Fruit fly (Drosophila melanogaster) whole organism, embryonic: ENCODE results near the gene CG16972.

Experiments used
- Asciz ChIP-seq: fragments of 200-800 bp; sonication (Bioruptor generic); optimal IDR thresholded peaks from 2 replicates; lab custom pipeline; 2017; ENCODE audit warnings: missing biosample characterization, mild to moderate bottlenecking, missing genetic modification characterization, missing genetic modification reagents
- CG10565 ChIP-seq: fragments of 200-800 bp; sonication (Bioruptor generic); optimal IDR thresholded peaks from 3 replicates; lab custom pipeline; 2016; ENCODE audit warnings: missing biosample characterization, mild to moderate bottlenecking, missing genetic modification characterization
- CG14860 ChIP-seq: fragments of 200-800 bp; sonication (Bioruptor generic); IDR thresholded peaks from 3 replicates; pipeline ENCODE4 v1.3.6; 2022; ENCODE audit warnings: missing biosample characterization, missing genetic modification characterization; ENCODE audit not compliant: partially characterized antibody
- CG15269 ChIP-seq: fragments of 200-800 bp; sonication (Bioruptor generic); optimal IDR thresholded peaks from 2 replicates; lab custom pipeline; 2018; ENCODE audit warnings: missing biosample characterization, mild to moderate bottlenecking, missing genetic modification characterization, moderate library complexity
- CG17612 ChIP-seq: fragments of 200-800 bp; sonication (Bioruptor generic); IDR thresholded peaks from 2 replicates; pipeline ENCODE4 v1.3.6; 2022; ENCODE audit warnings: missing biosample characterization, missing genetic modification characterization
- CG17912 ChIP-seq: fragments of 200-800 bp; sonication (Bioruptor generic); optimal IDR thresholded peaks from 2 replicates; lab custom pipeline; 2018; ENCODE audit warnings: missing biosample characterization, mild to moderate bottlenecking, missing genetic modification characterization
- CG32532 ChIP-seq: fragments of 200-800 bp; sonication (Bioruptor generic); IDR thresholded peaks from 2 replicates; pipeline ENCODE4 v1.3.6; 2022; ENCODE audit warnings: missing biosample characterization, missing genetic modification characterization
- CG34422 ChIP-seq: fragments of 200-800 bp; sonication (Bioruptor generic); IDR thresholded peaks from 3 replicates; pipeline ENCODE4 v1.3.6; 2022; ENCODE audit warnings: missing biosample characterization, missing genetic modification characterization
- CG3847 ChIP-seq: fragments of 200-800 bp; sonication (Bioruptor generic); IDR thresholded peaks from 2 replicates; pipeline ENCODE4 v1.3.6; 2022; ENCODE audit warnings: missing biosample characterization, missing genetic modification characterization
- CG43689 ChIP-seq: fragments of 200-800 bp; sonication (Bioruptor generic); IDR thresholded peaks from 2 replicates; pipeline ENCODE4 v1.3.6; 2022; ENCODE audit warnings: missing biosample characterization, missing genetic modification characterization
- CG4707 ChIP-seq: fragments of 200-800 bp; sonication (Bioruptor generic); optimal IDR thresholded peaks from 2 replicates; lab custom pipeline; 2018; ENCODE audit warnings: missing biosample characterization, mild to moderate bottlenecking, missing genetic modification characterization, moderate library complexity
- CG5180 ChIP-seq: fragments of 200-800 bp; sonication (Bioruptor generic); optimal IDR thresholded peaks from 3 replicates; lab custom pipeline; 2017; ENCODE audit warnings: missing biosample characterization, missing genetic modification characterization, mild to moderate bottlenecking, moderate library complexity, missing genetic modification reagents
- CG6683 ChIP-seq: fragments of 200-800 bp; sonication (Bioruptor generic); optimal IDR thresholded peaks from 2 replicates; lab custom pipeline; 2017; ENCODE audit warnings: missing biosample characterization, mild to moderate bottlenecking, missing genetic modification characterization, missing genetic modification reagents
- CG6791 ChIP-seq: fragments of 200-800 bp; sonication (Bioruptor generic); IDR thresholded peaks from 3 replicates; pipeline ENCODE4 v1.3.6; 2022; ENCODE audit warnings: missing biosample characterization, missing genetic modification characterization; ENCODE audit not compliant: partially characterized antibody
- CG6854 ChIP-seq: fragments of 200-800 bp; sonication (Bioruptor generic); optimal IDR thresholded peaks from 3 replicates; lab custom pipeline; 2017; ENCODE audit warnings: missing biosample characterization, mild to moderate bottlenecking, missing genetic modification characterization
- CG7271 ChIP-seq: fragments of 200-800 bp; sonication (Bioruptor generic); optimal IDR thresholded peaks from 2 replicates; lab custom pipeline; 2018; ENCODE audit warnings: missing biosample characterization, mild to moderate bottlenecking, missing genetic modification characterization, moderate library complexity
- CG7745 ChIP-seq: fragments of 200-800 bp; sonication (Bioruptor generic); optimal IDR thresholded peaks from 2 replicates; lab custom pipeline; 2018; ENCODE audit warnings: missing biosample characterization, mild to moderate bottlenecking, missing genetic modification characterization, moderate library complexity
- CG8290 ChIP-seq, 3 experiments: fragments of 200-800 bp; sonication (Bioruptor generic); optimal IDR thresholded peaks; 2 replicates each; lab custom pipeline; 2016 to 2019; ENCODE audit warnings: missing biosample characterization in 3 of 3, missing genetic modification characterization in 3 of 3, mild to moderate bottlenecking in 2 of 3, moderate library complexity in 1 of 3
- CG8388 ChIP-seq: fragments of 200-800 bp; sonication (Bioruptor generic); optimal IDR thresholded peaks from 2 replicates; lab custom pipeline; 2019; ENCODE audit warnings: missing biosample characterization, mild to moderate bottlenecking, missing genetic modification characterization, moderate library complexity
- Camta ChIP-seq: fragments of 200-800 bp; sonication (Bioruptor generic); optimal IDR thresholded peaks from 2 replicates; lab custom pipeline; 2016; ENCODE audit warnings: missing biosample characterization, missing genetic modification characterization
- D ChIP-seq, 2 experiments: fragments of 200-800 bp in 1 of 2; fragments of >200 bp in 1 of 2; sonication (Bioruptor generic) in 1 of 2; optimal IDR thresholded peaks; 2 replicates in 1 of 2; 3 replicates in 1 of 2; lab custom pipeline; 2017; ENCODE audit warnings: mild to moderate bottlenecking in 1 of 2, missing biosample characterization in 1 of 2, missing genetic modification characterization in 1 of 2, missing genetic modification reagents in 1 of 2
- ERR ChIP-seq: fragments of 200-800 bp; sonication (Bioruptor generic); optimal IDR thresholded peaks from 2 replicates; lab custom pipeline; 2016; ENCODE audit warnings: missing biosample characterization, missing genetic modification characterization
- Elba2 ChIP-seq: fragments of 200-800 bp; sonication (Bioruptor generic); optimal IDR thresholded peaks from 3 replicates; lab custom pipeline; 2016; ENCODE audit warnings: missing biosample characterization, missing genetic modification characterization
- Hey ChIP-seq: fragments of 200-800 bp; sonication (Bioruptor generic); optimal IDR thresholded peaks from 3 replicates; lab custom pipeline; 2018; ENCODE audit warnings: missing biosample characterization, mild to moderate bottlenecking, missing genetic modification characterization
- NK7.1 ChIP-seq: fragments of 200-800 bp; sonication (Bioruptor generic); optimal IDR thresholded peaks from 3 replicates; lab custom pipeline; 2016; ENCODE audit warnings: missing biosample characterization, missing genetic modification characterization
- Poxn ChIP-seq: fragments of 200-800 bp; sonication (Bioruptor generic); IDR thresholded peaks from 2 replicates; pipeline ENCODE4 v1.3.6; 2022; ENCODE audit warnings: missing biosample characterization, missing genetic modification characterization
- Ravus ChIP-seq: fragments of 200-800 bp; sonication (Bioruptor generic); IDR thresholded peaks from 2 replicates; pipeline ENCODE4 v1.3.6; 2022; ENCODE audit warnings: missing biosample characterization, missing genetic modification characterization
- Rx ChIP-seq: fragments of 200-800 bp; sonication (Bioruptor generic); IDR thresholded peaks from 2 replicates; pipeline ENCODE4 v1.3.6; 2022; ENCODE audit warnings: missing biosample characterization, missing genetic modification characterization
- abd-A ChIP-seq: fragments of 200-800 bp; sonication (Bioruptor generic); optimal IDR thresholded peaks from 3 replicates; lab custom pipeline; 2019; ENCODE audit warnings: missing biosample characterization, mild to moderate bottlenecking, missing genetic modification characterization, moderate library complexity
- bbx ChIP-seq: fragments of 200-800 bp; sonication (Bioruptor generic); IDR thresholded peaks from 2 replicates; pipeline ENCODE4 v1.3.6; 2022; ENCODE audit warnings: missing biosample characterization, missing genetic modification characterization; ENCODE audit not compliant: partially characterized antibody
- bsh ChIP-seq, 2 experiments: fragments of 200-800 bp; sonication (Bioruptor generic); optimal IDR thresholded peaks; 2 replicates each; lab custom pipeline; 2017 to 2018; ENCODE audit warnings: mild to moderate bottlenecking in 2 of 2, missing biosample characterization in 2 of 2, missing genetic modification characterization in 2 of 2, moderate library complexity in 1 of 2
- cato ChIP-seq: fragments of 200-800 bp; sonication (Bioruptor generic); optimal IDR thresholded peaks from 2 replicates; lab custom pipeline; 2016; ENCODE audit warnings: missing biosample characterization, missing genetic modification characterization, borderline replicate concordance
- caup ChIP-seq: fragments of 200-800 bp; sonication (Bioruptor generic); optimal IDR thresholded peaks from 3 replicates; lab custom pipeline; 2017; ENCODE audit warnings: missing biosample characterization, mild to moderate bottlenecking, missing genetic modification characterization, moderate library complexity; ENCODE audit not compliant: severe bottlenecking
- chinmo ChIP-seq: fragments of 200-800 bp; sonication (Bioruptor generic); IDR thresholded peaks from 4 replicates; pipeline ENCODE4 v1.3.6; 2022; ENCODE audit warnings: missing biosample characterization, missing genetic modification characterization; ENCODE audit not compliant: partially characterized antibody
- ci ChIP-seq: fragments of 200-800 bp; sonication (Bioruptor generic); IDR thresholded peaks from 3 replicates; pipeline ENCODE4 v1.3.6; 2022; ENCODE audit warnings: missing biosample characterization, missing genetic modification characterization
- dan ChIP-seq: fragments of 200-800 bp; sonication (Bioruptor generic); IDR thresholded peaks from 2 replicates; pipeline ENCODE4 v1.3.6; 2022; ENCODE audit warnings: missing biosample characterization, missing genetic modification characterization
- dpn ChIP-seq, 2 experiments: fragments of 200-800 bp; sonication (Bioruptor generic); optimal IDR thresholded peaks; 3 replicates each; lab custom pipeline; 2016; ENCODE audit warnings: missing biosample characterization in 2 of 2, missing genetic modification characterization in 2 of 2
- en ChIP-seq: fragments of 200-800 bp; sonication (Bioruptor generic); optimal IDR thresholded peaks from 2 replicates; lab custom pipeline; 2016; ENCODE audit warnings: missing biosample characterization, missing genetic modification characterization
- ftz-f1 ChIP-seq: fragments of 200-800 bp; sonication (Bioruptor generic); optimal IDR thresholded peaks from 2 replicates; lab custom pipeline; 2016; ENCODE audit warnings: missing biosample characterization, missing genetic modification characterization
- gcm2 ChIP-seq: fragments of 200-800 bp; sonication (Bioruptor generic); optimal IDR thresholded peaks from 2 replicates; lab custom pipeline; 2016; ENCODE audit warnings: missing biosample characterization, missing genetic modification characterization
- grn ChIP-seq: fragments of 200-800 bp; sonication (Bioruptor generic); optimal IDR thresholded peaks from 3 replicates; lab custom pipeline; 2017; ENCODE audit warnings: missing biosample characterization, missing genetic modification characterization
- h ChIP-seq: fragments of >200 bp; optimal IDR thresholded peaks from 2 replicates; lab custom pipeline; 2017
- ham ChIP-seq: fragments of 200-800 bp; sonication (Bioruptor generic); IDR thresholded peaks from 2 replicates; pipeline ENCODE4 v1.3.6; 2022; ENCODE audit warnings: missing biosample characterization, missing genetic modification characterization
- hkb ChIP-seq, 2 experiments: fragments of 200-800 bp in 1 of 2; fragments of >200 bp in 1 of 2; sonication (Bioruptor generic) in 1 of 2; IDR thresholded peaks in 1 of 2; optimal IDR thresholded peaks in 1 of 2; 2 replicates each; pipeline versions ENCODE4 v1.3.6 to Lab custom; 2017 to 2022; ENCODE audit warnings: missing biosample characterization in 1 of 2, missing genetic modification characterization in 1 of 2
- mld ChIP-seq: fragments of 200-800 bp; sonication (Bioruptor generic); IDR thresholded peaks from 3 replicates; pipeline ENCODE4 v1.3.6; 2022; ENCODE audit warnings: missing biosample characterization, missing genetic modification characterization; ENCODE audit not compliant: partially characterized antibody
- onecut ChIP-seq: fragments of 200-800 bp; sonication (Bioruptor generic); IDR thresholded peaks from 2 replicates; pipeline ENCODE4 v1.3.6; 2022; ENCODE audit warnings: missing biosample characterization, missing genetic modification characterization
- schlank ChIP-seq: fragments of 200-800 bp; sonication (Bioruptor generic); optimal IDR thresholded peaks from 2 replicates; lab custom pipeline; 2018; ENCODE audit warnings: missing biosample characterization, mild to moderate bottlenecking, missing genetic modification characterization
- sug ChIP-seq: fragments of 200-800 bp; optimal IDR thresholded peaks from 2 replicates; lab custom pipeline; 2019; ENCODE audit warnings: missing biosample characterization, mild to moderate bottlenecking, missing genetic modification characterization, moderate library complexity
- zf30C ChIP-seq: fragments of 200-800 bp; sonication (Bioruptor generic); optimal IDR thresholded peaks from 3 replicates; lab custom pipeline; 2018; ENCODE audit warnings: missing biosample characterization, mild to moderate bottlenecking, missing genetic modification characterization

CG16972 gene

DNA sequence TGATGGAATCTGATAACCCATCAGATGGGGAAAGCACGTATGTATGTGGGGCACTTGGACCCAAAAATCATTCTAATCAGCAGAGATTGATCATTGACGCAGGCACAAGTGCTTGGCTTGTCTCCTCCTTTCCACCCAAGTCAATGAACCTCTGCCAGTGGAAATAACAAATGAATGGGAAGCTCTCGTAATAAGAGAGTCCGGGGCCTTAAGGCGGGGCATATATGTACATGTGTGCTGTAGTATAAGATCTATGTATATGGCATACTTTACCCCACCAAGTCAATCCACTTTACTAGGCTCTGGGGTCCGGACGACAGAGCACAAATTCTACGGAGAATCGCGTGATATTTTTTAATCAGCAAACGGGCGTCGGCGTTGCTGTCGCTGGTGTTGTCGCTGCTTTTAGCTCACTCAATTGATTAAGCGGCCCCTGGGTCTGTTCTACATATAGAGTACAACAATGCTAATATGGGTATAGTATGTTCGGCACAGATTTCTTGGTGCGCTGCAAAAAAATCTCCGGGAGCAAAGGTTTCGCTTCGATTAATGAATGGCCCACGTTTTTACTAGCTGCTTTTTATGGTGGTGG lies 3.1 kb upstream of the CG16972 start (continued):
- TF ChIP-seq gcm2 (GFP tag; lab: Kevin White, UChicago): no peak
- TF ChIP-seq CG7745 (tag; lab: Kevin White, UChicago): no peak
- TF ChIP-seq h (lab: Kevin White, UChicago): no peak
- TF ChIP-seq zf30C (GFP tag; lab: Kevin White, UChicago): no peak
- no peak for TF ChIP-seq CG6854
- TF ChIP-seq CG6683 (GFP tag; lab: Kevin White, UChicago): peak; percentile 26
- no peak for TF ChIP-seq CG5180 (GFP tag; lab: Kevin White, UChicago)
- no peak for TF ChIP-seq CG6791
- no peak for TF ChIP-seq caup (GFP tag; lab: Kevin White, UChicago)
- no peak for TF ChIP-seq bsh (GFP tag; optimal IDR thresholded peaks at IDR 0.05; lab: Kevin White, UChicago)
- TF ChIP-seq ci (GFP tag; lab: Robert Waterston, UW): no peak
- TF ChIP-seq Poxn (GFP tag; lab: Robert Waterston, UW): no peak
- no peak for TF ChIP-seq CG14860 (GFP tag; lab: Robert Waterston, UW)
- TF ChIP-seq D (optimal IDR thresholded peaks at IDR 0.05; lab: Kevin White, UChicago): no peak
- no peak for TF ChIP-seq D (GFP tag; optimal IDR thresholded peaks at IDR 0.05; lab: Kevin White, UChicago)
- TF ChIP-seq Hey (tag; lab: Kevin White, UChicago): peak; percentile 61
- 0 out of 4 replicates have a peak, but pooled peaks have one; percentile 71 for TF ChIP-seq chinmo (GFP tag; lab: Robert Waterston, UW)
- no peak for TF ChIP-seq Elba2 (GFP tag; lab: Kevin White, UChicago)
- TF ChIP-seq NK7.1 (GFP tag; lab: Kevin White, UChicago): no peak
- no peak for TF ChIP-seq en (GFP tag; lab: Kevin White, UChicago)
- TF ChIP-seq ftz-f1 (GFP tag; lab: Kevin White, UChicago): peak; percentile 19
- TF ChIP-seq dpn (GFP tag; optimal IDR thresholded peaks at IDR 0.05; lab: Kevin White, UChicago): no peak
- TF ChIP-seq Rx (GFP tag; lab: Robert Waterston, UW): no peak
- no peak for TF ChIP-seq CG43689
- no peak for TF ChIP-seq CG4707 (GFP tag; lab: Kevin White, UChicago)
- TF ChIP-seq abd-A: no peak
- TF ChIP-seq CG32532 (GFP tag; lab: Robert Waterston, UW): no peak
- TF ChIP-seq CG3847: no peak
- TF ChIP-seq schlank (tag; lab: Kevin White, UChicago): no peak
- no peak for TF ChIP-seq CG17612 (GFP tag; lab: Robert Waterston, UW)
- TF ChIP-seq Ravus (GFP tag; lab: Robert Waterston, UW): no peak
- peak; percentile 98 for TF ChIP-seq sug (tag; lab: Kevin White, UChicago)
- no peak for TF ChIP-seq CG10565
- no peak for TF ChIP-seq CG8388
- TF ChIP-seq CG17912: no peak
- no peak for TF ChIP-seq CG8290 (GFP tag; optimal IDR thresholded peaks at IDR 0.05; lab: Kevin White, UChicago)
- peak in 1 of 2 experiments; percentile 37 for TF ChIP-seq CG8290 (tag; optimal IDR thresholded peaks at IDR 0.05; lab: Kevin White, UChicago)
- TF ChIP-seq cato (GFP tag; lab: Kevin White, UChicago): no peak
- no peak for TF ChIP-seq Camta
- no peak for TF ChIP-seq mld (GFP tag; lab: Robert Waterston, UW)
- TF ChIP-seq ham: no peak
- TF ChIP-seq onecut (GFP tag; lab: Robert Waterston, UW): no peak
- TF ChIP-seq Asciz (GFP tag; lab: Kevin White, UChicago): no peak
- no peak for TF ChIP-seq CG15269 (tag; lab: Kevin White, UChicago)
- no peak for TF ChIP-seq hkb (optimal IDR thresholded peaks at IDR 0.05; lab: Kevin White, UChicago)
- TF ChIP-seq hkb (GFP tag; IDR thresholded peaks at IDR 0.05; lab: Robert Waterston, UW): no peak
- TF ChIP-seq dan (GFP tag; lab: Robert Waterston, UW): no peak
- no peak for TF ChIP-seq CG34422 (GFP tag; lab: Robert Waterston, UW)
- TF ChIP-seq CG7271 (tag; lab: Kevin White, UChicago): no peak
- TF ChIP-seq bbx: no peak
- TF ChIP-seq grn (GFP tag; lab: Kevin White, UChicago): peak; percentile 62
- TF ChIP-seq ERR (GFP tag; lab: Kevin White, UChicago): no peak
